Fruit fly (Drosophila melanogaster) whole organism, pupa: ENCODE data around the gene PIG-U.

Source experiments
- CG8301 ChIP-seq: fragments of 200-800 bp; sonication (Bioruptor generic); optimal IDR thresholded peaks from 2 replicates; lab custom pipeline; 2018; ENCODE audit warnings: missing biosample characterization, mild to moderate bottlenecking, missing genetic modification characterization
- D1 ChIP-seq: fragments of 200-800 bp; sonication (Bioruptor generic); optimal IDR thresholded peaks from 2 replicates; lab custom pipeline; 2018; ENCODE audit warnings: missing biosample characterization, mild to moderate bottlenecking, missing genetic modification characterization, moderate library complexity
- EcR ChIP-seq: fragments of 200-800 bp; sonication (Bioruptor generic); optimal IDR thresholded peaks from 3 replicates; lab custom pipeline; 2019; ENCODE audit warnings: missing biosample characterization, missing genetic modification characterization, mild to moderate bottlenecking, moderate library complexity, missing genetic modification reagents

dm6 chr2L:8468929-8469681, 45.8 kb upstream of the PIG-U start:
- TF ChIP-seq EcR (GFP tag; lab: Kevin White, UChicago) (no peak), D1 (tag; lab: Kevin White, UChicago) (no peak), CG8301 (tag; lab: Kevin White, UChicago) (peak; percentile 49)
